Fruit fly (Drosophila melanogaster): ENCODE measurements around the gene Vm26Ac.

DNA sequence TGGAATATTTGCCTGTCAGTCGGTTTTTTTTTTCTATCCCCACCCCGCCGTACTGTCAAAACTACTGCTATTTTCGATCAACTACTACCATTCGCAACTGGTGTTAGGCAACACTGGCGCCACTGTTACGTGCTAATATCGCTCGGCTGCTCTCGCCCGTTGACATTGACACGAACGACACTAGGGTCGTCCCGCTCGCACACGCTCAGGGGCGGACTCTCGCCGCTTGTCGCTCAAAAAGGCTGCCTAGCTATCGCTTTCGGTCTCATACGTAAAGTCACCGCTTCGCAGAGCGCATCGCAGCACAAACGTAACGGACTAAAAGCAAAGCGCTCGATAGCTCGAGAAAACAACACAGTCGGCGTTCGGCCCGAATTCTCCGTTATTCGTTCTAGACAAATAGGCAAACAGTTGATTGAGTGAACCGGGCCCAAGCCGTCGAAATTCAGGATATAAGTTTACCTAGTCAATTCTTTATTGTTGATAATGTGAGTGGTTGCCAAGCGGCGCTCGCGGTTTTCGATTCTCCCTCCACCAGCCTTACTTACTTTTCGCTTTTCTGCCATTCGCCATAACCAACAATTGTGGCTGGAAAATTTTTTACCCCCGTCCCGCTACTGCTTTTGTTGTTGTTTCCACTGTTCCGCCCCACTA is 24.0 kb upstream of the Vm26Ac start:
- TF ChIP-seq CG8478 (optimal IDR thresholded peaks at IDR 0.05) (no peak), CTCF (optimal IDR thresholded peaks at IDR 0.05) (peak; percentile 17 to 70)
